Fruit fly (Drosophila melanogaster): ENCODE data around the gene mRpL22.

dm6 chrX:16747467-16747866 lies 36.3 kb upstream of the mRpL22 start:
- TF ChIP-seq nerfin-2 (GFP tag; IDR thresholded peaks at IDR 0.05; ENCODE audit: partially characterized antibody) (no peak), crp (GFP tag; optimal IDR thresholded peaks at IDR 0.05) (no peak), lab (GFP tag; optimal IDR thresholded peaks at IDR 0.05) (no peak), slou (GFP tag; optimal IDR thresholded peaks at IDR 0.05) (no peak), CG17612 (GFP tag; IDR thresholded peaks at IDR 0.05) (no peak), CG11696 (GFP tag; IDR thresholded peaks at IDR 0.05) (no peak), onecut (GFP tag; IDR thresholded peaks at IDR 0.05) (no peak), H2.0 (GFP tag; IDR thresholded peaks at IDR 0.05) (no peak)

Data from whole organism, embryonic.